Worm (Caenorhabditis elegans) whole organism, L1 larva: ENCODE data around the gene R12B2.2.
A peak's percentile ranks its signal among the peaks of the same experiment; 100 is the strongest.

ENCODE experiments used
- C04F5.9 ChIP-seq: sonication (generic microtip); optimal IDR thresholded peaks from 2 replicates; lab custom pipeline; 2016; ENCODE audit warnings: missing genetic modification characterization, missing compliant biosample characterization
- C34B4.2 ChIP-seq: sonication (generic microtip); optimal IDR thresholded peaks from 2 replicates; lab custom pipeline; 2017; ENCODE audit warnings: mild to moderate bottlenecking, missing genetic modification characterization, missing compliant biosample characterization
- F16B12.6 ChIP-seq: fragments of 150-350 bp; optimal IDR thresholded peaks from 2 replicates; lab custom pipeline; 2014; ENCODE audit warnings: missing biosample characterization, missing genetic modification characterization
- Y116A8C.19 ChIP-seq: sonication (generic microtip); optimal IDR thresholded peaks from 2 replicates; lab custom pipeline; 2016; ENCODE audit warnings: missing compliant biosample characterization, missing genetic modification characterization, borderline replicate concordance
- aha-1 ChIP-seq: fragments of 150-350 bp; optimal IDR thresholded peaks from 2 replicates; lab custom pipeline; 2014; ENCODE audit warnings: missing biosample characterization, missing genetic modification characterization
- alr-1 ChIP-seq: fragments of 200-800 bp; sonication (Bioruptor generic); optimal IDR thresholded peaks from 2 replicates; lab custom pipeline; 2018; ENCODE audit warnings: borderline replicate concordance, mild to moderate bottlenecking, missing genetic modification characterization, missing compliant biosample characterization
- blmp-1 ChIP-seq: fragments of 150-350 bp; optimal IDR thresholded peaks from 2 replicates; lab custom pipeline; 2014; ENCODE audit warnings: missing biosample characterization, missing genetic modification characterization
- dpl-1 ChIP-seq, 3 experiments: fragments of 150-350 bp in 2 of 3; sonication (generic microtip) in 1 of 3; optimal IDR thresholded peaks; 2 replicates each; lab custom pipeline; 2014 to 2017; ENCODE audit warnings: missing biosample characterization in 3 of 3, missing genetic modification characterization in 3 of 3, missing genetic modification reagents in 3 of 3
- dsc-1 ChIP-seq: sonication (generic microtip); optimal IDR thresholded peaks from 2 replicates; lab custom pipeline; 2016; ENCODE audit warnings: mild to moderate bottlenecking, missing genetic modification characterization, missing compliant biosample characterization
- efl-1 ChIP-seq, 4 experiments: fragments of 150-350 bp; optimal IDR thresholded peaks in 3 of 4; peaks in 1 of 4; 1 replicate in 1 of 4; 2 replicates in 3 of 4; lab custom pipeline; 2014; ENCODE audit warnings: missing biosample characterization in 2 of 4, missing genetic modification characterization in 2 of 4, missing genetic modification reagents in 2 of 4
- egl-13 ChIP-seq: sonication (generic microtip); optimal IDR thresholded peaks from 2 replicates; lab custom pipeline; 2016; ENCODE audit warnings: missing genotype, missing genetic modification reagents, missing genetic modification characterization, missing compliant biosample characterization
- elt-2 ChIP-seq: sonication (generic microtip); optimal IDR thresholded peaks from 2 replicates; lab custom pipeline; 2016; ENCODE audit warnings: missing genetic modification characterization, mild to moderate bottlenecking, inconsistent platforms, missing compliant biosample characterization, missing genetic modification reagents
- ets-5 ChIP-seq: fragments of 200-800 bp; sonication (Bioruptor generic); IDR thresholded peaks from 2 replicates; pipeline ENCODE4 v1.3.6; 2022; ENCODE audit warnings: missing genetic modification characterization, missing compliant biosample characterization
- fkh-10 ChIP-seq: sonication (generic microtip); optimal IDR thresholded peaks from 2 replicates; lab custom pipeline; 2017; ENCODE audit warnings: missing biosample characterization, missing genetic modification reagents, missing genetic modification characterization
- fkh-8 ChIP-seq: sonication (generic microtip); optimal IDR thresholded peaks from 2 replicates; lab custom pipeline; 2016; ENCODE audit warnings: mild to moderate bottlenecking, missing genetic modification characterization, missing compliant biosample characterization
- hpl-2 ChIP-seq: fragments of 150-350 bp; optimal IDR thresholded peaks from 2 replicates; lab custom pipeline; 2014; ENCODE audit warnings: missing biosample characterization, missing genetic modification reagents, missing genetic modification characterization
- jun-1 ChIP-seq: fragments of 150-350 bp; optimal IDR thresholded peaks from 2 replicates; lab custom pipeline; 2014; ENCODE audit warnings: missing biosample characterization, missing genetic modification reagents, missing genetic modification characterization
- lin-14 ChIP-seq: fragments of 200-800 bp; sonication (Bioruptor generic); optimal IDR thresholded peaks from 2 replicates; lab custom pipeline; 2018; ENCODE audit warnings: mild to moderate bottlenecking, missing genetic modification characterization, moderate library complexity, missing compliant biosample characterization
- lin-15B ChIP-seq: fragments of 150-350 bp; sonication (generic microtip); optimal IDR thresholded peaks from 3 replicates; lab custom pipeline; 2014; ENCODE audit warnings: missing biosample characterization, missing genetic modification characterization
- lin-35 ChIP-seq, 2 experiments: fragments of 150-350 bp; optimal IDR thresholded peaks; 2 replicates each; lab custom pipeline; 2014; ENCODE audit warnings: missing biosample characterization in 2 of 2, missing genetic modification characterization in 2 of 2, missing genetic modification reagents in 2 of 2
- lsy-2 ChIP-seq, 2 experiments: fragments of 150-350 bp; optimal IDR thresholded peaks; 2 replicates each; lab custom pipeline; 2014; ENCODE audit warnings: missing biosample characterization in 2 of 2, missing genetic modification characterization in 2 of 2
- mab-9 ChIP-seq: fragments of 200-800 bp; sonication (Bioruptor generic); IDR thresholded peaks from 2 replicates; pipeline ENCODE4 v1.3.6; 2022; ENCODE audit warnings: missing genetic modification reagents, missing genetic modification characterization, missing compliant biosample characterization
- mdl-1 ChIP-seq, 2 experiments: fragments of 150-350 bp; optimal IDR thresholded peaks; 2 replicates each; lab custom pipeline; 2014 to 2017; ENCODE audit warnings: missing biosample characterization in 2 of 2, missing genetic modification characterization in 2 of 2, inconsistent platforms in 1 of 2
- mef-2 ChIP-seq: fragments of 150-350 bp; optimal IDR thresholded peaks from 2 replicates; lab custom pipeline; 2014; ENCODE audit warnings: missing biosample characterization, missing genetic modification characterization
- mep-1 ChIP-seq: fragments of 150-350 bp; optimal IDR thresholded peaks from 2 replicates; lab custom pipeline; 2014; ENCODE audit warnings: missing biosample characterization, missing genetic modification characterization
- nhr-11 ChIP-seq: fragments of 150-350 bp; optimal IDR thresholded peaks from 2 replicates; lab custom pipeline; 2014; ENCODE audit warnings: missing biosample characterization, missing genetic modification characterization
- nhr-19 ChIP-seq: fragments of 200-800 bp; sonication (Bioruptor generic); conservative IDR thresholded peaks from 2 replicates; pipeline ENCODE4 v1.3.6; 2022; ENCODE audit warnings: missing genetic modification characterization, missing compliant biosample characterization
- nhr-20 ChIP-seq: sonication (generic microtip); optimal IDR thresholded peaks from 2 replicates; lab custom pipeline; 2016; ENCODE audit warnings: mild to moderate bottlenecking, missing genetic modification characterization, missing compliant biosample characterization
- nhr-237 ChIP-seq: fragments of 150-350 bp; optimal IDR thresholded peaks from 2 replicates; lab custom pipeline; 2014; ENCODE audit warnings: missing biosample characterization, missing genetic modification characterization
- nhr-28 ChIP-seq: fragments of 150-350 bp; optimal IDR thresholded peaks from 2 replicates; lab custom pipeline; 2014; ENCODE audit warnings: missing biosample characterization, missing genetic modification characterization
- nhr-47 ChIP-seq: sonication (generic microtip); optimal IDR thresholded peaks from 2 replicates; lab custom pipeline; 2016; ENCODE audit warnings: mild to moderate bottlenecking, missing genetic modification characterization, moderate library complexity, missing compliant biosample characterization
- nhr-71 ChIP-seq: sonication (generic microtip); optimal IDR thresholded peaks from 2 replicates; lab custom pipeline; 2016; ENCODE audit warnings: mild to moderate bottlenecking, missing genetic modification characterization, moderate library complexity, missing compliant biosample characterization
- nhr-77 ChIP-seq: fragments of 150-350 bp; optimal IDR thresholded peaks from 2 replicates; lab custom pipeline; 2014; ENCODE audit warnings: missing biosample characterization, missing genetic modification characterization
- nhr-90 ChIP-seq: sonication (generic microtip); optimal IDR thresholded peaks from 2 replicates; lab custom pipeline; 2016; ENCODE audit warnings: mild to moderate bottlenecking, missing genetic modification characterization, missing compliant biosample characterization; ENCODE audit not compliant: poor library complexity
- pax-3 ChIP-seq: fragments of 200-800 bp; sonication (Bioruptor generic); optimal IDR thresholded peaks from 2 replicates; lab custom pipeline; 2018; ENCODE audit warnings: mild to moderate bottlenecking, missing genetic modification characterization, moderate library complexity, missing compliant biosample characterization
- pqm-1 ChIP-seq: sonication (generic microtip); optimal IDR thresholded peaks from 3 replicates; lab custom pipeline; 2017; ENCODE audit warnings: missing biosample characterization, missing genetic modification characterization
- rnt-1 ChIP-seq: sonication (generic microtip); optimal IDR thresholded peaks from 2 replicates; lab custom pipeline; 2016; ENCODE audit warnings: mild to moderate bottlenecking, missing genetic modification characterization, moderate library complexity, missing compliant biosample characterization
- skn-1 ChIP-seq: fragments of 150-350 bp; optimal IDR thresholded peaks from 2 replicates; lab custom pipeline; 2014; ENCODE audit warnings: missing biosample characterization, missing genetic modification characterization
- snpc-4 ChIP-seq: fragments of 150-350 bp; optimal IDR thresholded peaks from 2 replicates; lab custom pipeline; 2014; ENCODE audit warnings: missing biosample characterization, missing genetic modification characterization
- snu-23 ChIP-seq: sonication (generic microtip); optimal IDR thresholded peaks from 2 replicates; lab custom pipeline; 2016; ENCODE audit warnings: missing genetic modification characterization, missing compliant biosample characterization
- tbx-2 ChIP-seq: sonication (generic microtip); optimal IDR thresholded peaks from 2 replicates; lab custom pipeline; 2016; ENCODE audit warnings: missing genetic modification characterization, missing compliant biosample characterization
- tlp-1 ChIP-seq: fragments of 150-350 bp; optimal IDR thresholded peaks from 2 replicates; lab custom pipeline; 2014; ENCODE audit warnings: missing biosample characterization, missing genetic modification characterization
- unc-62 ChIP-seq: fragments of 150-350 bp; optimal IDR thresholded peaks from 2 replicates; lab custom pipeline; 2014; ENCODE audit warnings: missing biosample characterization, missing genetic modification reagents, missing genetic modification characterization
- unc-86 ChIP-seq: sonication (generic microtip); optimal IDR thresholded peaks from 2 replicates; lab custom pipeline; 2016; ENCODE audit warnings: missing genetic modification characterization, missing compliant biosample characterization
- unc-98 ChIP-seq: fragments of 200-800 bp; sonication (Bioruptor generic); IDR thresholded peaks from 2 replicates; pipeline ENCODE4 v1.3.6; 2022; ENCODE audit warnings: missing genetic modification characterization, missing compliant biosample characterization
- vab-15 ChIP-seq: sonication (generic microtip); optimal IDR thresholded peaks from 2 replicates; lab custom pipeline; 2017; ENCODE audit warnings: missing genotype, mild to moderate bottlenecking, missing genetic modification characterization, missing compliant biosample characterization
- zag-1 ChIP-seq: fragments of 150-350 bp; optimal IDR thresholded peaks from 2 replicates; lab custom pipeline; 2014; ENCODE audit warnings: missing biosample characterization, missing genetic modification characterization
- zip-4 ChIP-seq: fragments of 200-800 bp; sonication (Bioruptor generic); optimal IDR thresholded peaks from 2 replicates; lab custom pipeline; 2018; ENCODE audit warnings: mild to moderate bottlenecking, missing genetic modification characterization, moderate library complexity, missing compliant biosample characterization
- ztf-11 ChIP-seq, 2 experiments: sonication (generic microtip); optimal IDR thresholded peaks; 2 replicates each; lab custom pipeline; 2016 to 2017; ENCODE audit warnings: missing genetic modification characterization in 2 of 2, missing biosample characterization in 1 of 2, missing compliant biosample characterization in 1 of 2

R12B2.2 gene

DNA sequence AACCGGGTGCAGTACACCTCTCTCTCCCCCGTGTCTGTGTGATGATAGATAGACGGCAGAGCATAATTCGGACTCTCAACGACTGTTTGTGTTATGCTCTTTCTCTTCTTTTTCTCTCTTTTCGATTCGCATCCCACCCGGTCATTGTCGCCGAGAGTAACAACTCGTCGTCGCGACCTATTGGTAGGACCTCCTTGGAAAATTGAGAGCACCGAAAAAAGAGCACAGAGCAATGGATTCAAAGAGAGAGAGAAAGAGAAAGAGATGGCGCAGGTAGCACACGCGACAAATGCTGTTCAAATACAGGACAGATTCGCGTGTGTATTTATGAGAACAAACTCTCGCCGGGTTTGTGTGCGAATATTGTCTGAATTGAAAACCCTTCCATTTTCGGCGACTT lies 36.8 kb downstream of the R12B2.2 start:
- TF ChIP-seq rnt-1 (tag; lab: Kevin White, UChicago) (peak; percentile 18), skn-1 (tag; lab: Kevin White, UChicago) (peak; percentile 19), efl-1 (optimal IDR thresholded peaks at IDR 0.05; lab: Kevin White, UChicago) (peak in 1 of 2 experiments; percentile 4), efl-1 (GFP tag; optimal IDR thresholded peaks at IDR 0.05 in 1 of 2; lab: Kevin White, UChicago) (peak in 1 of 2 experiments; percentile 94), nhr-20 (peak; percentile 34), egl-13 (tag; lab: Kevin White, UChicago) (no peak), nhr-19 (GFP tag; lab: Robert Waterston, UW) (0 out of 2 replicates have a peak, but pooled peaks have one; percentile 2), nhr-71 (peak; percentile 70), pax-3 (tag; lab: Kevin White, UChicago) (no peak), lin-14 (GFP tag; lab: Kevin White, UChicago) (peak; percentile 75), tbx-2 (peak; percentile 55), nhr-47 (tag; lab: Kevin White, UChicago) (peak; percentile 13), nhr-77 (tag; lab: Kevin White, UChicago) (peak; percentile 11), lsy-2 (tag; optimal IDR thresholded peaks at IDR 0.05; lab: Kevin White, UChicago) (peak in 1 of 2 experiments; percentile 31), mdl-1 (tag; optimal IDR thresholded peaks at IDR 0.05; lab: Kevin White, UChicago) (peak in 1 of 2 experiments; percentile 62), C04F5.9 (tag; lab: Kevin White, UChicago) (no peak), nhr-90 (tag; lab: Kevin White, UChicago) (no peak), zip-4 (GFP tag; lab: Kevin White, UChicago) (no peak), mep-1 (peak; percentile 40), elt-2 (tag; lab: Kevin White, UChicago) (no peak), fkh-8 (peak; percentile 10)

DNA sequence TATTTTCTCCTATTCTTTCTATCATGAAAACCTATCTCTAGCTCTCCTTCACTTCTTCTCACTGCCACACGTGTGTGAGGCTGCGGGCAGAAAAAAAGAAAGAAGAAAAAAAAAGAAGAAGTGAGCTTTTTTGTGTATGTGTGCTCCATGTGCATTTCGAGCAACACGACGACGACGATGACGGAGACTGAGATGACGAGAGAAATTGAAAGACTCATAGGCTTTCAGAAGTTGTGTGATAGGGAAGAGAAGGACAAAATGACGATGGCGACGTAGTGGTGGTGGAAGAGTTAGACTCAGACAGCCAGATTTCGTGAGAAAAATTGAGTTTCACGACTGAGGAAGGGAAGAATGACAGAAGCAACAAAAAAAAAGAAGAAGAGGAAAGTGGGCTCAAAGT lies 38.7 kb downstream of the R12B2.2 start:
- TF ChIP-seq nhr-19 (GFP tag; lab: Robert Waterston, UW), result 0 out of 2 replicates have a peak, but pooled peaks have one; percentile 27
- no peak for TF ChIP-seq nhr-77 (tag; lab: Kevin White, UChicago)
- TF ChIP-seq vab-15 (tag; lab: Kevin White, UChicago), result no peak
- peak; percentile 96 for TF ChIP-seq fkh-10 (GFP tag; lab: Kevin White, UChicago)
- no peak for TF ChIP-seq hpl-2
- no peak for TF ChIP-seq mef-2 (tag; lab: Kevin White, UChicago)
- TF ChIP-seq C34B4.2 (tag; lab: Kevin White, UChicago), result no peak
- TF ChIP-seq rnt-1 (tag; lab: Kevin White, UChicago), result peak; percentile 47
- TF ChIP-seq unc-62 (GFP tag; lab: Kevin White, UChicago), result no peak
- TF ChIP-seq zag-1 (tag; lab: Kevin White, UChicago), result peak; percentile 40
- peak; percentile 82 for TF ChIP-seq mep-1
- TF ChIP-seq mdl-1 (tag; optimal IDR thresholded peaks at IDR 0.05; lab: Kevin White, UChicago), result peak; percentile 66 to 80
- no peak for TF ChIP-seq Y116A8C.19 (tag; lab: Kevin White, UChicago)
- peak; percentile 72 for TF ChIP-seq dsc-1 (tag; lab: Kevin White, UChicago)
- peak; percentile 6 to 33 (median 17) for TF ChIP-seq dpl-1 (GFP tag; optimal IDR thresholded peaks at IDR 0.05; lab: Kevin White, UChicago)
- no peak for TF ChIP-seq lin-15B (tag; lab: Kevin White, UChicago)
- TF ChIP-seq jun-1 (tag; lab: Kevin White, UChicago), result peak; percentile 4
- peak; percentile 37 for TF ChIP-seq nhr-20
- peak; percentile 62 for TF ChIP-seq tbx-2
- no peak for TF ChIP-seq ets-5 (GFP tag; lab: Robert Waterston, UW)
- TF ChIP-seq ztf-11 (tag; optimal IDR thresholded peaks at IDR 0.05; lab: Kevin White, UChicago), result no peak
- TF ChIP-seq zip-4 (GFP tag; lab: Kevin White, UChicago), result no peak
- TF ChIP-seq nhr-237 (tag; lab: Kevin White, UChicago), result no peak
- TF ChIP-seq aha-1 (tag; lab: Kevin White, UChicago), result no peak
- TF ChIP-seq unc-98 (GFP tag; lab: Robert Waterston, UW), result no peak
- peak; percentile 82 for TF ChIP-seq unc-86 (tag; lab: Kevin White, UChicago)
- TF ChIP-seq alr-1, result no peak
- no peak for TF ChIP-seq F16B12.6 (tag; lab: Kevin White, UChicago)
- no peak for TF ChIP-seq pqm-1 (tag; lab: Kevin White, UChicago)
- TF ChIP-seq nhr-28, result no peak
- TF ChIP-seq nhr-11, result peak; percentile 3
- no peak for TF ChIP-seq blmp-1 (tag; lab: Kevin White, UChicago)
- peak; percentile 81 for TF ChIP-seq nhr-47 (tag; lab: Kevin White, UChicago)
- TF ChIP-seq snu-23 (GFP tag; lab: Kevin White, UChicago), result peak; percentile 75
- TF ChIP-seq tlp-1 (tag; lab: Kevin White, UChicago), result no peak
- TF ChIP-seq mab-9 (GFP tag; lab: Robert Waterston, UW), result 0 out of 2 replicates have a peak, but pooled peaks have one; percentile 49
- no peak for TF ChIP-seq C04F5.9 (tag; lab: Kevin White, UChicago)
- peak in 1 of 2 experiments; percentile 56 for TF ChIP-seq lin-35 (GFP tag; optimal IDR thresholded peaks at IDR 0.05; lab: Kevin White, UChicago)
- TF ChIP-seq elt-2 (tag; lab: Kevin White, UChicago), result no peak
- no peak for TF ChIP-seq snpc-4
